Worm (Caenorhabditis elegans): ENCODE results near the gene CD4.11.

CD4.11 gene

ce11 chrV:5559882-5560281 is 25.1 kb upstream of the CD4.11 start (continued):
- TF ChIP-seq Y75B8A.6 (GFP tag; IDR thresholded peaks at IDR 0.05) (no peak), ceh-32 (tag; optimal IDR thresholded peaks at IDR 0.05; ENCODE audit: poor library complexity) (no peak), F26F4.8 (GFP tag; conservative IDR thresholded peaks at IDR 0.05) (no peak), egl-27 (tag; optimal IDR thresholded peaks at IDR 0.05) (no peak), ceh-28 (tag; optimal IDR thresholded peaks at IDR 0.05) (no peak)

- no peak for TF ChIP-seq ceh-28 (tag; optimal IDR thresholded peaks at IDR 0.05)
- no peak for TF ChIP-seq duxl-1 (tag; optimal IDR thresholded peaks at IDR 0.05; ENCODE audit: poor library complexity)
- no peak for TF ChIP-seq mes-2 (tag; optimal IDR thresholded peaks at IDR 0.05; ENCODE audit: poor library complexity, severe bottlenecking)
- no peak for TF ChIP-seq Y75B8A.6 (GFP tag; IDR thresholded peaks at IDR 0.05)
- no peak for TF ChIP-seq aha-1 (tag)
- no peak for TF ChIP-seq zfp-2 (tag; optimal IDR thresholded peaks at IDR 0.05)
- no peak for TF ChIP-seq Y48G9A.11 (GFP tag; IDR thresholded peaks at IDR 0.05)
- TF ChIP-seq ztf-7 (tag; optimal IDR thresholded peaks at IDR 0.05), result no peak
- TF ChIP-seq jun-1 (tag; optimal IDR thresholded peaks at IDR 0.05), result no peak
- TF ChIP-seq lin-39 (tag; optimal IDR thresholded peaks at IDR 0.05), result no peak
- no peak for TF ChIP-seq attf-4 (tag; optimal IDR thresholded peaks at IDR 0.05)
- TF ChIP-seq nhr-237 (tag; optimal IDR thresholded peaks at IDR 0.05), result no peak
- TF ChIP-seq F26F4.8 (GFP tag; conservative IDR thresholded peaks at IDR 0.05), result no peak
- no peak for TF ChIP-seq daf-19 (GFP tag; conservative IDR thresholded peaks at IDR 0.05)
Measured at ce11 chrV:5567119-5567518, 17.8 kb upstream of the CD4.11 start, which contains the start of gene C18C4.7. Gene C18C4.7, minus strand, starts transcription at chrV:5567219.

- TF ChIP-seq ceh-82 (tag; optimal IDR thresholded peaks at IDR 0.05), result no peak
- no peak for TF ChIP-seq F10B5.3 (tag; optimal IDR thresholded peaks at IDR 0.05)
- TF ChIP-seq fkh-10 (GFP tag; optimal IDR thresholded peaks at IDR 0.05), result peak; percentile 63
- no peak for TF ChIP-seq F26F4.8 (GFP tag; conservative IDR thresholded peaks at IDR 0.05)
- TF ChIP-seq Y5F2A.4 (GFP tag; optimal IDR thresholded peaks at IDR 0.05), result no peak
- no peak for TF ChIP-seq dmd-8 (GFP tag; IDR thresholded peaks at IDR 0.05)
- no peak for TF ChIP-seq ZK546.5 (tag; optimal IDR thresholded peaks at IDR 0.05)
- TF ChIP-seq F44E2.7 (GFP tag; IDR thresholded peaks at IDR 0.05), result no peak
Measured at ce11 chrV:5570433-5570832, 14.5 kb upstream of the CD4.11 start, which contains the start of gene glb-6. Gene glb-6, minus strand, starts transcription at chrV:5570533.

- TF ChIP-seq aha-1 (tag) (no peak), fkh-10 (GFP tag; optimal IDR thresholded peaks at IDR 0.05) (peak; percentile 76)
Measured at ce11 chrV:5571691-5572090, 13.2 kb upstream of the CD4.11 start.

- TF ChIP-seq lin-1 (GFP tag; IDR thresholded peaks at IDR 0.05), result peak; percentile 64; the same call in 1 of the 2 replicates
- TF ChIP-seq aha-1 (tag), result peak; percentile 98
- peak; percentile 96 for TF ChIP-seq dve-1 (tag; optimal IDR thresholded peaks at IDR 0.05; ENCODE audit: insufficient read depth)
- TF ChIP-seq lin-38 (GFP tag; IDR thresholded peaks at IDR 0.05), result peak; percentile 54
- no peak for TF ChIP-seq lim-7 (GFP tag; IDR thresholded peaks at IDR 0.05)
- peak; percentile 35 for TF ChIP-seq mxl-3 (GFP tag; optimal IDR thresholded peaks at IDR 0.05)
- TF ChIP-seq snpc-1.2 (GFP tag; IDR thresholded peaks at IDR 0.05), result no peak
- peak; percentile 92 for TF ChIP-seq zip-2 (tag; optimal IDR thresholded peaks at IDR 0.05)
- TF ChIP-seq pqm-1 (tag; optimal IDR thresholded peaks at IDR 0.05), result peak; percentile 47
- no peak for TF ChIP-seq hlh-11 (tag; optimal IDR thresholded peaks at IDR 0.05)
- TF ChIP-seq T26A8.4 (GFP tag; IDR thresholded peaks at IDR 0.05), result peak; percentile 80
- TF ChIP-seq mep-1 (tag; optimal IDR thresholded peaks at IDR 0.05), result peak; percentile 61
- TF ChIP-seq ztf-7 (tag; optimal IDR thresholded peaks at IDR 0.05), result peak; percentile 58
- TF ChIP-seq madf-9 (GFP tag; conservative IDR thresholded peaks at IDR 0.05), result no peak
- peak; percentile 17 for TF ChIP-seq hlh-30 (tag; optimal IDR thresholded peaks at IDR 0.05; ENCODE audit: insufficient read depth)
- peak; percentile 36 for TF ChIP-seq rbr-2 (tag; optimal IDR thresholded peaks at IDR 0.05)
- TF ChIP-seq arid-1 (GFP tag; conservative IDR thresholded peaks at IDR 0.05), result peak; percentile 54; the same call in 1 of the 2 replicates
- peak; percentile 23 for TF ChIP-seq lin-13 (GFP tag; optimal IDR thresholded peaks at IDR 0.05)
- no peak for TF ChIP-seq ceh-62 (tag; optimal IDR thresholded peaks at IDR 0.05)
- peak; percentile 57 for TF ChIP-seq mes-2 (tag; optimal IDR thresholded peaks at IDR 0.05; ENCODE audit: poor library complexity, severe bottlenecking)
- peak; percentile 60; the same call in 1 of the 2 replicates for TF ChIP-seq nhr-42 (GFP tag; IDR thresholded peaks at IDR 0.05)
- TF ChIP-seq F37D6.2 (tag; optimal IDR thresholded peaks at IDR 0.05), result no peak
- peak in 1 of 2 experiments; percentile 59 for TF ChIP-seq hif-1 (tag; optimal IDR thresholded peaks at IDR 0.05)
- peak; percentile 9 for TF ChIP-seq nhr-6 (tag; optimal IDR thresholded peaks at IDR 0.05)
Measured at ce11 chrV:5576008-5576407, 8.9 kb upstream of the CD4.11 start.

All from whole organism, L4 larva.